Fruit fly (Drosophila melanogaster): ENCODE data around the gene ttk.

Gene ttk

dm6 chr3R:31743279-31743678, 29.6 kb downstream of the ttk start, which contains the start of gene Tbca:
Tbca (plus strand) TSS chr3R:31743490.
- TF ChIP-seq CG7045 (GFP tag; optimal IDR thresholded peaks at IDR 0.05), result no peak
- TF ChIP-seq toe (GFP tag; optimal IDR thresholded peaks at IDR 0.05), result no peak
- TF ChIP-seq Clk (GFP tag; optimal IDR thresholded peaks at IDR 0.05), result no peak
- TF ChIP-seq CG33017 (tag; optimal IDR thresholded peaks at IDR 0.05), result no peak
- peak; percentile 79 for TF ChIP-seq bab1 (GFP tag; optimal IDR thresholded peaks at IDR 0.05)
- peak; percentile 36 for TF ChIP-seq CG12768 (GFP tag; optimal IDR thresholded peaks at IDR 0.05)
- no peak for TF ChIP-seq ovo (GFP tag; optimal IDR thresholded peaks at IDR 0.05)
- peak; percentile 88 for TF ChIP-seq CG14711 (tag; optimal IDR thresholded peaks at IDR 0.05)
- no peak for TF ChIP-seq Hr96 (GFP tag; optimal IDR thresholded peaks at IDR 0.05)
- TF ChIP-seq CG5204 (GFP tag; optimal IDR thresholded peaks at IDR 0.05), result no peak
- no peak for TF ChIP-seq Crg-1 (GFP tag; optimal IDR thresholded peaks at IDR 0.05)
- TF ChIP-seq cnc (optimal IDR thresholded peaks at IDR 0.05), result no peak
- no peak for TF ChIP-seq CG1620 (GFP tag; optimal IDR thresholded peaks at IDR 0.05)
- peak; percentile 100 for TF ChIP-seq kay (GFP tag; ENCODE audit: borderline replicate concordance)
- TF ChIP-seq Mnt (GFP tag; optimal IDR thresholded peaks at IDR 0.05), result no peak
- TF ChIP-seq CG11617 (GFP tag; optimal IDR thresholded peaks at IDR 0.05), result no peak
- peak; percentile 30 for TF ChIP-seq cic (GFP tag; optimal IDR thresholded peaks at IDR 0.05)
- TF ChIP-seq pad (GFP tag; optimal IDR thresholded peaks at IDR 0.05), result peak; percentile 73
- no peak for TF ChIP-seq tj (GFP tag; optimal IDR thresholded peaks at IDR 0.05)
- TF ChIP-seq CG7101 (tag; optimal IDR thresholded peaks at IDR 0.05), result no peak

DNA sequence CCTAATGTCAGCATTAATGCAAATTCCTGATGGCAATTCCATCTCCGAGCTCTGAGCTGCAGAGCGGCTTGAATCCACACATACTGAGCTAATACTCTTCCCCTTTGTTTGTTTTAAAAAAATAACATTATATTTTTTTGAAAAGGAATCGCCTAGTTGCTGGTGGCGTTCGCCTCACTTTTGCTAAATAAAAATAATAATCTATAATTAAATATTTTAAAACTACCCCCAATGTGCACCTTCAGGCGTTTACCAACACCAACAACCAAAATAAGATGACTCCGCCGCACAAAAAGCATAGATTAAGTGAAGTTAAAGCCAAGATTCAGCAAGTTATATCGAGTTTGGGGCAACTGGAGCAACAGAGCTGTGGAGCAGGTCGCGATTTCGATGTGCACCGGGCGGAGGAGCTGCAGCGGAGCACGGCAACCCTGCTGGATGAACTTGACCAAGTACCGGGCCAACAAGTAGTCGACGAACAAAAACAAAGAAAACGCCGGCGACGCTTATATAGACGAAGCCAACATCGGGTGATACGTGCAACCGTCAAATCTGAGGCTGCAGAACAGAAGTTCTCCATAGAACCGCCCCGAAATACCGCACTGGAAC, 30.5 kb downstream of the ttk start, which contains the start of gene CG1896:
CG1896 (plus strand) TSS at position 239 of the 609 bp plus-strand sequence.
- TF ChIP-seq CG33017 (tag; optimal IDR thresholded peaks at IDR 0.05) (peak; percentile 22), toe (GFP tag; optimal IDR thresholded peaks at IDR 0.05) (peak; percentile 51), Crg-1 (GFP tag; optimal IDR thresholded peaks at IDR 0.05) (peak; percentile 9), CG14711 (tag; optimal IDR thresholded peaks at IDR 0.05) (peak; percentile 84), CG7045 (GFP tag; optimal IDR thresholded peaks at IDR 0.05) (peak; percentile 19), Clk (GFP tag; optimal IDR thresholded peaks at IDR 0.05) (no peak), cnc (optimal IDR thresholded peaks at IDR 0.05) (no peak), bab1 (GFP tag; optimal IDR thresholded peaks at IDR 0.05) (peak; percentile 49), Mnt (GFP tag; optimal IDR thresholded peaks at IDR 0.05) (peak; percentile 41), CG7101 (tag; optimal IDR thresholded peaks at IDR 0.05) (peak; percentile 60), cic (GFP tag; optimal IDR thresholded peaks at IDR 0.05) (no peak), CG12768 (GFP tag; optimal IDR thresholded peaks at IDR 0.05) (peak; percentile 61), CG1620 (GFP tag; optimal IDR thresholded peaks at IDR 0.05) (peak; percentile 26), CG11617 (GFP tag; optimal IDR thresholded peaks at IDR 0.05) (peak; percentile 30)

- TF ChIP-seq pad (GFP tag; optimal IDR thresholded peaks at IDR 0.05) (peak; percentile 5), tj (GFP tag; optimal IDR thresholded peaks at IDR 0.05) (peak; percentile 45), Clk (GFP tag; optimal IDR thresholded peaks at IDR 0.05) (peak; percentile 30), toe (GFP tag; optimal IDR thresholded peaks at IDR 0.05) (no peak), Mnt (GFP tag; optimal IDR thresholded peaks at IDR 0.05) (peak; percentile 95), CG33017 (tag; optimal IDR thresholded peaks at IDR 0.05) (peak; percentile 47), Hr96 (GFP tag; optimal IDR thresholded peaks at IDR 0.05) (peak; percentile 61), CG12768 (GFP tag; optimal IDR thresholded peaks at IDR 0.05) (peak; percentile 27), ovo (GFP tag; optimal IDR thresholded peaks at IDR 0.05) (peak; percentile 23), CG7045 (GFP tag; optimal IDR thresholded peaks at IDR 0.05) (no peak), Crg-1 (GFP tag; optimal IDR thresholded peaks at IDR 0.05) (peak; percentile 65), bab1 (GFP tag; optimal IDR thresholded peaks at IDR 0.05) (peak; percentile 54), cic (GFP tag; optimal IDR thresholded peaks at IDR 0.05) (peak; percentile 54), CG14711 (tag; optimal IDR thresholded peaks at IDR 0.05) (peak; percentile 58), CG11617 (GFP tag; optimal IDR thresholded peaks at IDR 0.05) (peak; percentile 43), CG7101 (tag; optimal IDR thresholded peaks at IDR 0.05) (peak; percentile 56), CG1620 (GFP tag; optimal IDR thresholded peaks at IDR 0.05) (no peak), kay (GFP tag; ENCODE audit: borderline replicate concordance) (no peak), CG5204 (GFP tag; optimal IDR thresholded peaks at IDR 0.05) (no peak), cnc (optimal IDR thresholded peaks at IDR 0.05) (no peak)
Measured at dm6 chr3R:31745629-31746081, 32.0 kb downstream of the ttk start, which contains the start of gene awd. awd (minus strand) TSS chr3R:31746077.

DNA sequence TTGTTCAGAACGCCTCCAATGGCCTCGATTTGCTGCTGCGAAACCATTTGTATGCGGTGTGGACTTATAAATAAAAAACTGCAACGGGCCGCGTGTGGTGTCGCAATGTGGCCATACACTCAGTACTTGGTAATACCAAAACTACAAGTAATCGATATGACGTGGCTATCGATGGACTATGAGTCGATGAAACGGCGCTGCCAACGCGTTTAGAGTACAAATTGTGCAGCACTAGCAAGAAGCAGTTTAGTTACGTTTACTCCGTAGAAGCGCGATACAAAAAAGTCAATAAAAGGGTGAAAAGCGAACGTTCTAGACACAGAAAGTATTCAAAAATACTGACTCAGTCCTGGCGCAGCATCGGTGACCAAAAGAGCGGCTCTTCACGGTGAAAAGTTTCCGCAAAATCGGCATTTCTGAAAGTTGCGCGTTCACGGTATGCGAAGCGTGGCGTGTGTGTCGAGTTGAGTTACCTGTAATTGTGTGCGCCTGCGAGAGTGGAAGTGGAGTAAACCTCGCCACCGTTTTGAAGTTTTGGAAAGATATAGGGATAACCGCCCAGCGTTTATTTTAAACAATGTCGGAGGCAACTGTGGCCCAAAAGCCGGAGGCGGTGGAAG, 33.9 kb downstream of the ttk start, which contains the start of the genes nero and CG1910:
nero (minus strand) TSS at position 130 of the 620 bp plus-strand sequence.
CG1910 (plus strand) TSS at position 215 of the 620 bp plus-strand sequence.
- peak; percentile 42 for TF ChIP-seq bab1 (GFP tag; optimal IDR thresholded peaks at IDR 0.05)
- no peak for TF ChIP-seq CG33017 (tag; optimal IDR thresholded peaks at IDR 0.05)
- TF ChIP-seq pad (GFP tag; optimal IDR thresholded peaks at IDR 0.05), result no peak
- TF ChIP-seq cic (GFP tag; optimal IDR thresholded peaks at IDR 0.05), result no peak
- TF ChIP-seq CG5204 (GFP tag; optimal IDR thresholded peaks at IDR 0.05), result no peak
- TF ChIP-seq tj (GFP tag; optimal IDR thresholded peaks at IDR 0.05), result peak; percentile 85
- TF ChIP-seq CG11617 (GFP tag; optimal IDR thresholded peaks at IDR 0.05), result no peak
- no peak for TF ChIP-seq CG14711 (tag; optimal IDR thresholded peaks at IDR 0.05)
- peak; percentile 0 for TF ChIP-seq toe (GFP tag; optimal IDR thresholded peaks at IDR 0.05)
- no peak for TF ChIP-seq Clk (GFP tag; optimal IDR thresholded peaks at IDR 0.05)
- peak; percentile 54 for TF ChIP-seq CG7101 (tag; optimal IDR thresholded peaks at IDR 0.05)
- no peak for TF ChIP-seq Hr96 (GFP tag; optimal IDR thresholded peaks at IDR 0.05)
- peak; percentile 96 for TF ChIP-seq Mnt (GFP tag; optimal IDR thresholded peaks at IDR 0.05)
- TF ChIP-seq Crg-1 (GFP tag; optimal IDR thresholded peaks at IDR 0.05), result peak; percentile 18
- no peak for TF ChIP-seq CG12768 (GFP tag; optimal IDR thresholded peaks at IDR 0.05)
- TF ChIP-seq CG7045 (GFP tag; optimal IDR thresholded peaks at IDR 0.05), result no peak
- no peak for TF ChIP-seq cnc (optimal IDR thresholded peaks at IDR 0.05)
- no peak for TF ChIP-seq ovo (GFP tag; optimal IDR thresholded peaks at IDR 0.05)
- TF ChIP-seq CG1620 (GFP tag; optimal IDR thresholded peaks at IDR 0.05), result peak; percentile 18
- TF ChIP-seq kay (GFP tag; ENCODE audit: borderline replicate concordance), result no peak
